Fruit fly (Drosophila melanogaster) Kc167 (cell line): Measurements from ENCODE around the gene CG33969.

Experiments
- Myc ChIP-seq: fragments of >200 bp; optimal IDR thresholded peaks from 2 replicates; lab custom pipeline; 2017; ENCODE audit warnings: missing external identifiers
- Sin3A ChIP-seq: fragments of >200 bp; optimal IDR thresholded peaks from 2 replicates; lab custom pipeline; 2018; ENCODE audit warnings: missing external identifiers
- h ChIP-seq: fragments of >200 bp; optimal IDR thresholded peaks from 3 replicates; lab custom pipeline; 2018; ENCODE audit warnings: missing external identifiers
- insv ChIP-seq: fragments of >200 bp; optimal IDR thresholded peaks from 3 replicates; lab custom pipeline; 2018; ENCODE audit warnings: missing external identifiers
- psq ChIP-seq: fragments of >200 bp; optimal IDR thresholded peaks from 2 replicates; lab custom pipeline; 2017; ENCODE audit warnings: missing external identifiers
- ttk ChIP-seq: sonication (Bioruptor generic); optimal IDR thresholded peaks from 2 replicates; lab custom pipeline; 2017; ENCODE audit warnings: missing external identifiers

- TF ChIP-seq psq (no peak), insv (no peak), h (no peak), Sin3A (no peak), ttk (lab: Kevin White, UChicago) (no peak), Myc (lab: Kevin White, UChicago) (no peak)
Measured at dm6 chr3L:20432297-20432696, 38.9 kb upstream of the CG33969 start, which contains the start of the genes Las and Psn.
